Fruit fly (Drosophila melanogaster) whole organism, embryonic: ENCODE measurements around the gene CG2901.

Experiments used
- B-H1 ChIP-seq: fragments of 200-800 bp; sonication (Bioruptor generic); IDR thresholded peaks from 3 replicates; pipeline ENCODE4 v1.3.6; 2022; ENCODE audit warnings: missing biosample characterization, missing genetic modification characterization
- Bdp1 ChIP-seq: fragments of 200-800 bp; sonication (Bioruptor generic); optimal IDR thresholded peaks from 3 replicates; lab custom pipeline; 2016; ENCODE audit warnings: missing biosample characterization, missing genetic modification characterization
- Bgb ChIP-seq: fragments of 200-800 bp; sonication (Bioruptor generic); IDR thresholded peaks from 2 replicates; pipeline ENCODE4 v1.3.6; 2022; ENCODE audit warnings: missing biosample characterization, missing genetic modification characterization; ENCODE audit not compliant: partially characterized antibody
- CG10147 ChIP-seq: fragments of 200-800 bp; sonication (Bioruptor generic); optimal IDR thresholded peaks from 2 replicates; lab custom pipeline; 2019; ENCODE audit warnings: missing biosample characterization, mild to moderate bottlenecking, missing genetic modification characterization, moderate library complexity
- CG1024 ChIP-seq: fragments of 200-800 bp; sonication (Bioruptor generic); IDR thresholded peaks from 2 replicates; pipeline ENCODE4 v1.3.6; 2022; ENCODE audit warnings: missing biosample characterization, missing genetic modification characterization
- CG10366 ChIP-seq: fragments of 200-800 bp; sonication (Bioruptor generic); IDR thresholded peaks from 2 replicates; pipeline ENCODE4 v1.3.6; 2022; ENCODE audit warnings: missing biosample characterization, missing genetic modification characterization
- CG12071 ChIP-seq: fragments of 200-800 bp; sonication (Bioruptor generic); optimal IDR thresholded peaks from 3 replicates; lab custom pipeline; 2018; ENCODE audit warnings: missing biosample characterization, mild to moderate bottlenecking, missing genetic modification characterization
- CG16813 ChIP-seq: fragments of 200-800 bp; sonication (Bioruptor generic); IDR thresholded peaks from 3 replicates; pipeline ENCODE4 v1.3.6; 2022; ENCODE audit warnings: missing biosample characterization, missing genetic modification characterization; ENCODE audit not compliant: partially characterized antibody
- CG17385 ChIP-seq: fragments of 200-800 bp; sonication (Bioruptor generic); optimal IDR thresholded peaks from 3 replicates; lab custom pipeline; 2018; ENCODE audit warnings: missing biosample characterization, mild to moderate bottlenecking, missing genetic modification characterization
- CG18619 ChIP-seq: fragments of 200-800 bp; sonication (Bioruptor generic); optimal IDR thresholded peaks from 3 replicates; lab custom pipeline; 2017; ENCODE audit warnings: missing biosample characterization, mild to moderate bottlenecking, missing genetic modification characterization
- CG3065 ChIP-seq: fragments of 200-800 bp; sonication (Bioruptor generic); optimal IDR thresholded peaks from 2 replicates; lab custom pipeline; 2016; ENCODE audit warnings: missing biosample characterization, missing genetic modification characterization
- CG5180 ChIP-seq: fragments of 200-800 bp; sonication (Bioruptor generic); optimal IDR thresholded peaks from 3 replicates; lab custom pipeline; 2017; ENCODE audit warnings: missing biosample characterization, missing genetic modification characterization, mild to moderate bottlenecking, moderate library complexity, missing genetic modification reagents
- CG6654 ChIP-seq: fragments of 200-800 bp; sonication (Bioruptor generic); optimal IDR thresholded peaks from 2 replicates; lab custom pipeline; 2017; ENCODE audit warnings: missing biosample characterization, mild to moderate bottlenecking, missing genetic modification characterization
- CG6813 ChIP-seq: fragments of 200-800 bp; sonication (Bioruptor generic); optimal IDR thresholded peaks from 2 replicates; lab custom pipeline; 2017; ENCODE audit warnings: missing biosample characterization, missing genetic modification characterization, mild to moderate bottlenecking, moderate library complexity, missing genetic modification reagents
- CG7556 ChIP-seq: fragments of 200-800 bp; sonication (Bioruptor generic); optimal IDR thresholded peaks from 2 replicates; lab custom pipeline; 2017; ENCODE audit warnings: missing biosample characterization, mild to moderate bottlenecking, missing genetic modification characterization
- CG7963 ChIP-seq: fragments of 200-800 bp; sonication (Bioruptor generic); IDR thresholded peaks from 3 replicates; pipeline ENCODE4 v1.3.6; 2022; ENCODE audit warnings: missing biosample characterization, missing genetic modification characterization; ENCODE audit not compliant: partially characterized antibody
- CG8478 ChIP-seq: fragments of >200 bp; optimal IDR thresholded peaks from 2 replicates; lab custom pipeline; 2018
- CG8944 ChIP-seq: fragments of 200-800 bp; sonication (Bioruptor generic); optimal IDR thresholded peaks from 3 replicates; lab custom pipeline; 2016; ENCODE audit warnings: missing biosample characterization, missing genetic modification characterization
- CG9932 ChIP-seq: fragments of 200-800 bp; sonication (Bioruptor generic); IDR thresholded peaks from 2 replicates; pipeline ENCODE4 v1.3.6; 2022; ENCODE audit warnings: missing biosample characterization, missing genetic modification characterization
- HLH4C ChIP-seq: fragments of 200-800 bp; sonication (Bioruptor generic); IDR thresholded peaks from 3 replicates; pipeline ENCODE4 v1.3.6; 2022; ENCODE audit warnings: missing biosample characterization, missing genetic modification characterization; ENCODE audit not compliant: partially characterized antibody
- Lim3 ChIP-seq: fragments of 200-800 bp; sonication (Bioruptor generic); IDR thresholded peaks from 2 replicates; pipeline ENCODE4 v1.3.6; 2022; ENCODE audit warnings: missing biosample characterization, missing genetic modification characterization
- Meics ChIP-seq: fragments of 200-800 bp; sonication (Bioruptor generic); optimal IDR thresholded peaks from 2 replicates; lab custom pipeline; 2017; ENCODE audit warnings: missing biosample characterization, mild to moderate bottlenecking, missing genetic modification characterization
- Myb ChIP-seq: fragments of 200-800 bp; sonication (Bioruptor generic); optimal IDR thresholded peaks from 2 replicates; lab custom pipeline; 2016; ENCODE audit warnings: missing biosample characterization, missing genetic modification characterization
- Nf-YA ChIP-seq: fragments of 200-800 bp; sonication (Bioruptor generic); IDR thresholded peaks from 2 replicates; pipeline ENCODE4 v1.3.6; 2022; ENCODE audit warnings: missing biosample characterization, missing genetic modification characterization
- Scr ChIP-seq: fragments of 200-800 bp; sonication (Bioruptor generic); IDR thresholded peaks from 2 replicates; pipeline ENCODE4 v1.3.6; 2022; ENCODE audit warnings: missing biosample characterization, missing genetic modification characterization; ENCODE audit not compliant: partially characterized antibody
- Stat92E ChIP-seq, 3 experiments: fragments of >200 bp in 2 of 3; fragments of 200-800 bp in 1 of 3; sonication (Bioruptor generic) in 1 of 3; optimal IDR thresholded peaks; 2 replicates each; lab custom pipeline; 2017 to 2019; ENCODE audit warnings: missing biosample characterization in 3 of 3, missing genetic modification characterization in 3 of 3, mild to moderate bottlenecking in 1 of 3, moderate library complexity in 1 of 3
- Xrp1 ChIP-seq: fragments of 200-800 bp; sonication (Bioruptor generic); IDR thresholded peaks from 2 replicates; pipeline ENCODE4 v1.3.6; 2022; ENCODE audit warnings: missing biosample characterization, missing genetic modification characterization
- aop ChIP-seq: fragments of 200-800 bp; sonication (Bioruptor generic); IDR thresholded peaks from 2 replicates; pipeline ENCODE4 v1.3.6; 2022; ENCODE audit warnings: missing biosample characterization, missing genetic modification characterization
- br ChIP-seq: fragments of >200 bp; optimal IDR thresholded peaks from 2 replicates; lab custom pipeline; 2017
- cg ChIP-seq: fragments of 200-800 bp; sonication (Bioruptor generic); optimal IDR thresholded peaks from 3 replicates; lab custom pipeline; 2019; ENCODE audit warnings: missing biosample characterization, mild to moderate bottlenecking, missing genetic modification characterization, moderate library complexity
- chinmo ChIP-seq: fragments of 200-800 bp; sonication (Bioruptor generic); IDR thresholded peaks from 4 replicates; pipeline ENCODE4 v1.3.6; 2022; ENCODE audit warnings: missing biosample characterization, missing genetic modification characterization; ENCODE audit not compliant: partially characterized antibody
- chm ChIP-seq: fragments of 200-800 bp; sonication (Bioruptor generic); IDR thresholded peaks from 2 replicates; pipeline ENCODE4 v1.3.6; 2022; ENCODE audit warnings: missing biosample characterization, missing genetic modification characterization
- chn ChIP-seq: fragments of 200-800 bp; sonication (Bioruptor generic); optimal IDR thresholded peaks from 2 replicates; lab custom pipeline; 2016; ENCODE audit warnings: missing biosample characterization, missing genetic modification characterization
- dimm ChIP-seq: fragments of 200-800 bp; sonication (Bioruptor generic); IDR thresholded peaks from 2 replicates; pipeline ENCODE4 v1.3.6; 2022; ENCODE audit warnings: missing biosample characterization, missing genetic modification characterization
- disco-r ChIP-seq: fragments of 200-800 bp; sonication (Bioruptor generic); optimal IDR thresholded peaks from 2 replicates; lab custom pipeline; 2016; ENCODE audit warnings: missing biosample characterization, missing genetic modification characterization
- fd3F ChIP-seq: fragments of 200-800 bp; sonication (Bioruptor generic); optimal IDR thresholded peaks from 2 replicates; lab custom pipeline; 2018; ENCODE audit warnings: missing biosample characterization, mild to moderate bottlenecking, missing genetic modification characterization, moderate library complexity
- insv ChIP-seq, 2 experiments: fragments of 200-800 bp; sonication (Bioruptor generic); optimal IDR thresholded peaks; 3 replicates each; lab custom pipeline; 2016 to 2018; ENCODE audit warnings: missing biosample characterization in 2 of 2, missing genetic modification characterization in 2 of 2
- jing ChIP-seq: fragments of 200-800 bp; sonication (Bioruptor generic); optimal IDR thresholded peaks from 2 replicates; lab custom pipeline; 2018; ENCODE audit warnings: missing biosample characterization, mild to moderate bottlenecking, missing genetic modification characterization
- kah ChIP-seq: fragments of 200-800 bp; sonication (Bioruptor generic); optimal IDR thresholded peaks from 2 replicates; lab custom pipeline; 2018; ENCODE audit warnings: missing biosample characterization, mild to moderate bottlenecking, missing genetic modification characterization
- klu ChIP-seq: fragments of 200-800 bp; sonication (Bioruptor generic); IDR thresholded peaks from 2 replicates; pipeline ENCODE4 v1.3.6; 2022; ENCODE audit warnings: missing biosample characterization, missing genetic modification characterization
- maf-S ChIP-seq: fragments of 200-800 bp; sonication (Bioruptor generic); optimal IDR thresholded peaks from 2 replicates; lab custom pipeline; 2016; ENCODE audit warnings: missing biosample characterization, missing genetic modification characterization
- nerfin-2 ChIP-seq: fragments of 200-800 bp; sonication (Bioruptor generic); IDR thresholded peaks from 2 replicates; pipeline ENCODE4 v1.3.6; 2022; ENCODE audit warnings: missing biosample characterization, missing genetic modification characterization; ENCODE audit not compliant: partially characterized antibody
- nom ChIP-seq: fragments of 200-800 bp; sonication (Bioruptor generic); optimal IDR thresholded peaks from 2 replicates; lab custom pipeline; 2017; ENCODE audit warnings: missing biosample characterization, missing genetic modification characterization, mild to moderate bottlenecking, moderate library complexity, missing genetic modification reagents
- onecut ChIP-seq: fragments of 200-800 bp; sonication (Bioruptor generic); IDR thresholded peaks from 2 replicates; pipeline ENCODE4 v1.3.6; 2022; ENCODE audit warnings: missing biosample characterization, missing genetic modification characterization
- pum ChIP-seq: fragments of 200-800 bp; sonication (Bioruptor generic); optimal IDR thresholded peaks from 2 replicates; lab custom pipeline; 2016; ENCODE audit warnings: missing biosample characterization, missing genetic modification characterization
- pzg ChIP-seq: fragments of 200-800 bp; sonication (Bioruptor generic); optimal IDR thresholded peaks from 3 replicates; lab custom pipeline; 2018; ENCODE audit warnings: missing biosample characterization, mild to moderate bottlenecking, missing genetic modification characterization, moderate library complexity
- run ChIP-seq: fragments of 200-800 bp; sonication (Bioruptor generic); optimal IDR thresholded peaks from 3 replicates; lab custom pipeline; 2018; ENCODE audit warnings: missing biosample characterization, mild to moderate bottlenecking, missing genetic modification characterization
- stc ChIP-seq: fragments of 200-800 bp; sonication (Bioruptor generic); IDR thresholded peaks from 2 replicates; pipeline ENCODE4 v1.3.6; 2022; ENCODE audit warnings: missing biosample characterization, missing genetic modification characterization
- unc-4 ChIP-seq: fragments of 200-800 bp; sonication (Bioruptor generic); IDR thresholded peaks from 2 replicates; pipeline ENCODE4 v1.3.6; 2022; ENCODE audit warnings: missing biosample characterization, missing genetic modification characterization; ENCODE audit not compliant: partially characterized antibody
- zen2 ChIP-seq: fragments of 200-800 bp; sonication (Bioruptor generic); IDR thresholded peaks from 3 replicates; pipeline ENCODE4 v1.3.6; 2022; ENCODE audit warnings: missing biosample characterization, missing genetic modification characterization; ENCODE audit not compliant: partially characterized antibody
- zfh2 ChIP-seq: fragments of 200-800 bp; sonication (Bioruptor generic); optimal IDR thresholded peaks from 2 replicates; lab custom pipeline; 2016; ENCODE audit warnings: missing biosample characterization, missing genetic modification characterization

The CG2901 gene

DNA sequence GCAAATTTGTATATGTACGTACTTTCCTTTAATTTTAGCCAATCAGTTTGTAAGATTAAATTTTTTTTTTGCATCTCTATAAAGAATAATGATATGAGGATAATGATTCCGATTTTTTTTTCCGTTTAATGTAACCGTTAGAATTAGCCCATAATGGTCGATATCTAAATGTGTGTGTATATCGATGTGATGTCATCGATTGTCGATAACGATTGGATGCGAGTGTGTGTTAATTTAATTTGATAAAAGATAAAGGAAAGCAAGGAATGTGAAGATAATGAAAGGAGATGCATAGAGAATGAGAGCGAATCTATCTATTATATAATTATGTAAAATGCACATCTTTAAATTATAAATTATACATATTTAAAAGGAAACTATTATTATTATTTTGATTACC lies 39.6 kb upstream of the CG2901 start (continued):
- no peak for TF ChIP-seq CG10366
- no peak for TF ChIP-seq B-H1 (GFP tag; lab: Robert Waterston, UW)
- no peak for TF ChIP-seq zfh2
- TF ChIP-seq Meics (GFP tag; lab: Kevin White, UChicago), result no peak
- no peak for TF ChIP-seq cg (GFP tag; lab: Kevin White, UChicago)
- no peak for TF ChIP-seq CG12071 (GFP tag; lab: Kevin White, UChicago)
- TF ChIP-seq run (tag; lab: Kevin White, UChicago), result no peak
- no peak for TF ChIP-seq dimm (GFP tag; lab: Robert Waterston, UW)
- no peak for TF ChIP-seq fd3F (GFP tag; lab: Kevin White, UChicago)
- TF ChIP-seq CG7963, result peak; percentile 88
- TF ChIP-seq Bgb, result peak; percentile 65
- TF ChIP-seq CG8478, result no peak
- no peak for TF ChIP-seq CG17385 (GFP tag; lab: Kevin White, UChicago)
- no peak for TF ChIP-seq Stat92E (GFP tag; optimal IDR thresholded peaks at IDR 0.05; lab: Kevin White, UChicago)
- TF ChIP-seq CG7556 (GFP tag; lab: Kevin White, UChicago), result no peak
- no peak for TF ChIP-seq maf-S (GFP tag; lab: Kevin White, UChicago)
- peak; percentile 59; the same call in 1 of the 4 replicates for TF ChIP-seq chinmo
- TF ChIP-seq zen2 (GFP tag; lab: Robert Waterston, UW), result peak; percentile 73; the same call in 2 of the 3 replicates
- no peak for TF ChIP-seq CG9932 (GFP tag; lab: Robert Waterston, UW)
- TF ChIP-seq CG6654 (GFP tag; lab: Kevin White, UChicago), result no peak
- no peak for TF ChIP-seq CG5180 (GFP tag; lab: Kevin White, UChicago)
- TF ChIP-seq jing (GFP tag; lab: Kevin White, UChicago), result no peak
- TF ChIP-seq pzg (GFP tag; lab: Kevin White, UChicago), result peak; percentile 6
- TF ChIP-seq Lim3, result no peak
- no peak for TF ChIP-seq aop (GFP tag; lab: Robert Waterston, UW)
- TF ChIP-seq CG1024 (GFP tag; lab: Robert Waterston, UW), result no peak
- TF ChIP-seq insv (GFP tag; optimal IDR thresholded peaks at IDR 0.05; lab: Kevin White, UChicago), result no peak
- TF ChIP-seq unc-4, result peak; percentile 64
- TF ChIP-seq Myb (GFP tag; lab: Kevin White, UChicago), result peak; percentile 45
- no peak for TF ChIP-seq Nf-YA (GFP tag; lab: Robert Waterston, UW)
- TF ChIP-seq CG8944 (GFP tag; lab: Kevin White, UChicago), result no peak
- no peak for TF ChIP-seq CG6813 (GFP tag; lab: Kevin White, UChicago)
- no peak for TF ChIP-seq klu (GFP tag; lab: Robert Waterston, UW)
- no peak for TF ChIP-seq chm (GFP tag; lab: Robert Waterston, UW)
- no peak for TF ChIP-seq CG3065
- no peak for TF ChIP-seq CG18619 (GFP tag; lab: Kevin White, UChicago)
- TF ChIP-seq kah (GFP tag; lab: Kevin White, UChicago), result no peak
- peak; percentile 77 for TF ChIP-seq CG16813
- TF ChIP-seq nerfin-2 (GFP tag; lab: Robert Waterston, UW), result peak; percentile 86
- TF ChIP-seq nom (GFP tag; lab: Kevin White, UChicago), result no peak
- peak; percentile 90 for TF ChIP-seq HLH4C (GFP tag; lab: Robert Waterston, UW)
- no peak for TF ChIP-seq disco-r (GFP tag; lab: Kevin White, UChicago)
- no peak for TF ChIP-seq chn (GFP tag; lab: Kevin White, UChicago)
- no peak for TF ChIP-seq Xrp1 (GFP tag; lab: Robert Waterston, UW)
- TF ChIP-seq stc, result no peak
- no peak for TF ChIP-seq Bdp1
- TF ChIP-seq pum, result no peak
- TF ChIP-seq CG10147, result no peak
- no peak for TF ChIP-seq onecut (GFP tag; lab: Robert Waterston, UW)
- no peak for TF ChIP-seq br (lab: Kevin White, UChicago)
- TF ChIP-seq Scr (GFP tag; lab: Robert Waterston, UW), result peak; percentile 73
